Fruit fly (Drosophila melanogaster): Measurements from ENCODE around the gene TfIIA-L.
A peak's percentile ranks its signal among the peaks of the same experiment; 100 is the strongest.

Gene TfIIA-L

DNA sequence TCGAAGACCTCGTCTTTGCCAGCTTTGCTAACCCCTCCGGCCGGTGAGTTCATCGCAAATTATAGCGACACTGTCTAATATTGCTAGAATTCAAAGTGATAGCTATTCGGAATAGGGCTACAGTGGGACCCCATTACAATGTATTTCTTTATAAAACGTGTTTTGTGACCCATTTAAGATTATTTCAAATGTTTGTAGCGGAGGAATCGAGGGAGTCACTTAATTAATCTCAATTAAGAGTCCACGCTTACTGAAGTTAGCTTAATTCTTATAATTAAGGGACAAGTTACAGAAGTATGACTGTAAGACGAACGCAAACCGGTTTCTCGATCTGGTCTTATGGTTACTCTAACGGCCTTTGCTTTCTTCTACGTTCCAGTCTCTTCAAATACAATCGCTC is 38.7 kb downstream of the TfIIA-L start (continued):
- TF ChIP-seq CG9727 (GFP tag; optimal IDR thresholded peaks at IDR 0.05) (peak; percentile 15), al (GFP tag; IDR thresholded peaks at IDR 0.05) (peak; percentile 30; the same call in 1 of the 2 replicates), ap (GFP tag; IDR thresholded peaks at IDR 0.05) (no peak), scrt (GFP tag; optimal IDR thresholded peaks at IDR 0.05) (peak; percentile 50), CG9797 (GFP tag; optimal IDR thresholded peaks at IDR 0.05) (no peak), CG15269 (tag; optimal IDR thresholded peaks at IDR 0.05) (peak; percentile 32), Dek (tag; optimal IDR thresholded peaks at IDR 0.05) (peak; percentile 32), CG14860 (GFP tag; IDR thresholded peaks at IDR 0.05; ENCODE audit: partially characterized antibody) (no peak), CG31224 (GFP tag; IDR thresholded peaks at IDR 0.05) (no peak), maf-S (GFP tag; optimal IDR thresholded peaks at IDR 0.05) (no peak), CG2875 (GFP tag; optimal IDR thresholded peaks at IDR 0.05) (no peak), CG32772 (GFP tag; IDR thresholded peaks at IDR 0.05) (peak; percentile 18; the same call in 1 of the 2 replicates), grau (tag; optimal IDR thresholded peaks at IDR 0.05) (peak; percentile 92), YL-1 (GFP tag; optimal IDR thresholded peaks at IDR 0.05) (no peak), mld (GFP tag; IDR thresholded peaks at IDR 0.05; ENCODE audit: partially characterized antibody) (no peak), ERR (GFP tag; optimal IDR thresholded peaks at IDR 0.05) (no peak), Antp (GFP tag; optimal IDR thresholded peaks at IDR 0.05) (peak; percentile 12), cwo (GFP tag; optimal IDR thresholded peaks at IDR 0.05) (peak; percentile 56), CG3995 (GFP tag; optimal IDR thresholded peaks at IDR 0.05) (no peak), dimm (GFP tag; IDR thresholded peaks at IDR 0.05) (no peak), jing (GFP tag; optimal IDR thresholded peaks at IDR 0.05) (no peak), HHEX (GFP tag; optimal IDR thresholded peaks at IDR 0.05) (peak; percentile 42), CG9437 (GFP tag; optimal IDR thresholded peaks at IDR 0.05) (no peak), toy (GFP tag; IDR thresholded peaks at IDR 0.05) (no peak), ssp (GFP tag; IDR thresholded peaks at IDR 0.05) (no peak), CG14965 (GFP tag; optimal IDR thresholded peaks at IDR 0.05; ENCODE audit: borderline replicate concordance) (no peak), lmd (GFP tag; IDR thresholded peaks at IDR 0.05) (peak; percentile 44; the same call in 1 of the 2 replicates), Nf-YB (GFP tag; optimal IDR thresholded peaks at IDR 0.05) (no peak), CG11696 (GFP tag; IDR thresholded peaks at IDR 0.05) (0 out of 2 replicates have a peak, but pooled peaks have one; percentile 22), Scr (GFP tag; IDR thresholded peaks at IDR 0.05; ENCODE audit: partially characterized antibody) (no peak), NC2α (GFP tag; optimal IDR thresholded peaks at IDR 0.05) (no peak), CkIIα-i1 (GFP tag; IDR thresholded peaks at IDR 0.05) (no peak), CG6654 (GFP tag; optimal IDR thresholded peaks at IDR 0.05) (no peak), CG4854 (GFP tag; optimal IDR thresholded peaks at IDR 0.05) (no peak), CG1529 (GFP tag; optimal IDR thresholded peaks at IDR 0.05) (no peak), schlank (tag; optimal IDR thresholded peaks at IDR 0.05) (peak; percentile 13), CG5953 (GFP tag; IDR thresholded peaks at IDR 0.05) (no peak), Stat92E (GFP tag; optimal IDR thresholded peaks at IDR 0.05) (no peak), amos (GFP tag; IDR thresholded peaks at IDR 0.05; ENCODE audit: partially characterized antibody) (no peak), CG1603 (tag; optimal IDR thresholded peaks at IDR 0.05) (peak; percentile 55), CG15696 (tag; optimal IDR thresholded peaks at IDR 0.05) (peak; percentile 51), otp (GFP tag; IDR thresholded peaks at IDR 0.05) (no peak), CG11723 (GFP tag; optimal IDR thresholded peaks at IDR 0.05) (peak; percentile 11), tio (GFP tag; optimal IDR thresholded peaks at IDR 0.05) (no peak), Poxn (GFP tag; IDR thresholded peaks at IDR 0.05) (no peak), CG10274 (GFP tag; optimal IDR thresholded peaks at IDR 0.05) (no peak), Ets97D (GFP tag; optimal IDR thresholded peaks at IDR 0.05) (no peak), CG17361 (GFP tag; IDR thresholded peaks at IDR 0.05) (0 out of 3 replicates have a peak, but pooled peaks have one; percentile 28), Hey (tag; optimal IDR thresholded peaks at IDR 0.05) (no peak), ash1 (GFP tag; optimal IDR thresholded peaks at IDR 0.05) (no peak), sr (GFP tag; IDR thresholded peaks at IDR 0.05) (no peak)

Measured in whole organism, embryonic.